Fruit fly (Drosophila melanogaster) whole organism, wandering third instar larva: Measurements from ENCODE around the gene Atg4a.

Experiments used
- CrebA ChIP-seq: fragments of 200-800 bp; sonication (Bioruptor generic); optimal IDR thresholded peaks from 2 replicates; lab custom pipeline; 2016; ENCODE audit warnings: missing biosample characterization, mild to moderate bottlenecking, missing genetic modification characterization, borderline replicate concordance
- GATAd ChIP-seq: sonication (Bioruptor generic); optimal IDR thresholded peaks from 2 replicates; lab custom pipeline; 2016; ENCODE audit warnings: missing biosample characterization, missing genetic modification characterization
- ey ChIP-seq: fragments of 200-800 bp; sonication (Bioruptor generic); optimal IDR thresholded peaks from 2 replicates; lab custom pipeline; 2016; ENCODE audit warnings: missing biosample characterization, missing genetic modification characterization
- tai ChIP-seq: sonication (Bioruptor generic); optimal IDR thresholded peaks from 2 replicates; lab custom pipeline; 2016; ENCODE audit warnings: missing biosample characterization, missing genetic modification characterization

Gene Atg4a

DNA sequence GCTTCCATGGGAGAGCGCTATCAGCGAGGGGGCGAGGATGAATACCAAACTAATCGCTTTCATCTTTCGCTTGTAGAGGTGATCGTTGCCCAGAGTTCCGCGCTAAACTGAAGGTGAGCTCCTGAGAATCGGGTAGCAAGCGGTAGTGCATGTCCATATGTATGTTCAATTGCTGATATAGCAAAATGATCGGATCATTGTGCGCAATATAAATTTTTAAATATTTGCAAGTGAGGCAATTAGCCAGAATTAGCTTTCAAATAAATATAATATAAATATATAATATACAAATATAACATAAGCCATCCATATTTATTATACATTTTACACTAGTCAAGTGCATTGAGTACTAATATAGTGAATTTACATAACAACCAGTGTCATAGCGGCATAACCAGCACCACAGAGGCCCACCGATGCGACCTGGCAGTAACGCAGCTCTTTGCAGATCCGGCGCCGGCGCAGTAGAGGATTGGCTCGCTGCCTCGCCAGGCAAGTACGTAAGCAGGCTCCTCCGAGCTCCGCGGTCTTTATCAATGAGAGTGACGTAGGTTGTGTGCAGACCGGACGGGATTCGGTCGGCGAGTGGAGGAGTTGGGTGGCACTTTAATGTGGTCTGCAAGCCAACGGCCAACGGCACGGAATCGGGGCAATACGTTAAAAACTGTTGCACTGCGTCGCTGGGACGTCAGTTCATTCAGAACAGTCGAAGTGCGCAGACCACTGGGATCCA lies 53.5 kb downstream of the Atg4a start, which contains the start of the genes Iris and CG4577:
Iris (minus strand) TSS at position 88 of the 733 bp plus-strand sequence.
CG4577 (plus strand) TSS at position 683 of the 733 bp plus-strand sequence.
- TF ChIP-seq tai (GFP tag; lab: Kevin White, UChicago) (no peak), ey (GFP tag; lab: Kevin White, UChicago) (no peak), GATAd (no peak), CrebA (GFP tag; lab: Kevin White, UChicago) (no peak)
